Fruit fly (Drosophila melanogaster) whole organism, adult: Measurements from ENCODE around the gene APC4.

Experiments
- CG7045 ChIP-seq: fragments of 200-800 bp; sonication (Bioruptor generic); optimal IDR thresholded peaks from 2 replicates; lab custom pipeline; 2017; ENCODE audit warnings: missing biosample characterization, mild to moderate bottlenecking, missing genetic modification characterization
- Hr96 ChIP-seq: fragments of 200-800 bp; sonication (Bioruptor generic); optimal IDR thresholded peaks from 2 replicates; lab custom pipeline; 2016; ENCODE audit warnings: missing biosample characterization, missing genetic modification characterization
- bab1 ChIP-seq: fragments of 200-800 bp; sonication (Bioruptor generic); optimal IDR thresholded peaks from 3 replicates; lab custom pipeline; 2019; ENCODE audit warnings: missing biosample characterization, mild to moderate bottlenecking, missing genetic modification characterization, moderate library complexity
- cnc ChIP-seq, 2 experiments: fragments of >200 bp; optimal IDR thresholded peaks; 2 replicates each; lab custom pipeline; 2017
- pad ChIP-seq: fragments of 200-800 bp; sonication (Bioruptor generic); optimal IDR thresholded peaks from 3 replicates; lab custom pipeline; 2017; ENCODE audit warnings: missing biosample characterization, missing genetic modification characterization, mild to moderate bottlenecking, moderate library complexity, missing genetic modification reagents
- toe ChIP-seq: fragments of 200-800 bp; sonication (Bioruptor generic); optimal IDR thresholded peaks from 2 replicates; lab custom pipeline; 2016; ENCODE audit warnings: missing biosample characterization, missing genetic modification characterization

- TF ChIP-seq bab1 (GFP tag; lab: Kevin White, UChicago) (no peak), cnc (optimal IDR thresholded peaks at IDR 0.05; lab: Kevin White, UChicago) (no peak), pad (GFP tag; lab: Kevin White, UChicago) (no peak), Hr96 (GFP tag; lab: Kevin White, UChicago) (no peak), toe (no peak), CG7045 (no peak)
Measured at dm6 chrX:9129436-9129835, 46.7 kb downstream of the APC4 start.
